Worm (Caenorhabditis elegans) whole organism, L1 larva: ENCODE results near the gene C32C4.3.

Source experiments
- C04F5.9 ChIP-seq: sonication (generic microtip); optimal IDR thresholded peaks from 2 replicates; lab custom pipeline; 2016; ENCODE audit warnings: missing genetic modification characterization, missing compliant biosample characterization
- ceh-82 ChIP-seq, 3 experiments: fragments of 150-350 bp in 1 of 3; sonication (generic microtip) in 2 of 3; optimal IDR thresholded peaks; 2 replicates each; lab custom pipeline; 2014 to 2017; ENCODE audit warnings: missing biosample characterization in 3 of 3, missing genetic modification characterization in 3 of 3
- elt-3 ChIP-seq, 6 experiments: fragments of 150-350 bp in 1 of 6; sonication (generic microtip); optimal IDR thresholded peaks; 2 replicates each; lab custom pipeline; 2017 to 2018; ENCODE audit warnings: missing biosample characterization in 6 of 6, missing genetic modification characterization in 6 of 6, inconsistent platforms in 1 of 6
- fos-1 ChIP-seq: fragments of 150-350 bp; optimal IDR thresholded peaks from 2 replicates; lab custom pipeline; 2014; ENCODE audit warnings: missing biosample characterization, missing genetic modification characterization
- lin-13 ChIP-seq: fragments of 150-350 bp; optimal IDR thresholded peaks from 2 replicates; lab custom pipeline; 2014; ENCODE audit warnings: missing biosample characterization, missing genetic modification reagents, missing genetic modification characterization
- mdl-1 ChIP-seq, 2 experiments: fragments of 150-350 bp; optimal IDR thresholded peaks; 2 replicates each; lab custom pipeline; 2014 to 2017; ENCODE audit warnings: missing biosample characterization in 2 of 2, missing genetic modification characterization in 2 of 2, inconsistent platforms in 1 of 2
- nhr-11 ChIP-seq: fragments of 150-350 bp; optimal IDR thresholded peaks from 2 replicates; lab custom pipeline; 2014; ENCODE audit warnings: missing biosample characterization, missing genetic modification characterization
- nhr-12 ChIP-seq: sonication (generic microtip); optimal IDR thresholded peaks from 2 replicates; lab custom pipeline; 2017; ENCODE audit warnings: missing biosample characterization, missing genetic modification characterization
- rnt-1 ChIP-seq: sonication (generic microtip); optimal IDR thresholded peaks from 2 replicates; lab custom pipeline; 2016; ENCODE audit warnings: mild to moderate bottlenecking, missing genetic modification characterization, moderate library complexity, missing compliant biosample characterization
- sptf-1 ChIP-seq: fragments of 150-350 bp; optimal IDR thresholded peaks from 2 replicates; lab custom pipeline; 2014; ENCODE audit warnings: missing biosample characterization, missing genetic modification characterization
- unc-130 ChIP-seq: fragments of 150-350 bp; optimal IDR thresholded peaks from 2 replicates; lab custom pipeline; 2017; ENCODE audit warnings: missing biosample characterization, missing genetic modification characterization, inconsistent platforms
- zag-1 ChIP-seq: fragments of 150-350 bp; optimal IDR thresholded peaks from 2 replicates; lab custom pipeline; 2014; ENCODE audit warnings: missing biosample characterization, missing genetic modification characterization

DNA sequence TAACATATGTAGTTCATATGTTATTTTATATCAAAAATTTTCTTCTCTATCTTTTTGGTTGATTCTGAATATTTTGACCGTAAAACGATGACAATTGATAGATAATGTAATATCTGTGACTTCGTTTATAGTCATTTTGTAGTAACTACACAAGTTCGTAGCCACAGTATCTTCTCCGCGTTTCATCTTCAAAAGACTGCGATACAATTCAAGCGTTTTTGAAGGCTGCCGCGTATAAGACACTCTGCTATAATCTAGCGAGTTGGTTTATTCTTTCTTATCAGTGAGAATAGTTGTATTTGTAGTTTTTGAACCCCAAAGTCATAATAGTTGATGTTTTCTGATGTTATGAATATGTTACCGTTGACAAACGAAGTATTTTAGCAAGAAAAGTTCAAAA lies 10.0 kb upstream of the C32C4.3 start, which contains the start of gene ugt-34:
- no peak for TF ChIP-seq fos-1 (tag; lab: Kevin White, UChicago)
- TF ChIP-seq sptf-1 (tag; lab: Kevin White, UChicago) = no peak
- no peak for TF ChIP-seq elt-3 (tag; optimal IDR thresholded peaks at IDR 0.05; lab: Kevin White, UChicago)
- no peak for TF ChIP-seq rnt-1 (tag; lab: Kevin White, UChicago)
- no peak for TF ChIP-seq lin-13 (GFP tag; lab: Kevin White, UChicago)
- no peak for TF ChIP-seq ceh-82 (tag; optimal IDR thresholded peaks at IDR 0.05; lab: Kevin White, UChicago)
- no peak for TF ChIP-seq unc-130 (tag; lab: Kevin White, UChicago)
- TF ChIP-seq nhr-11 (tag; lab: Kevin White, UChicago) = no peak
- no peak for TF ChIP-seq mdl-1 (tag; optimal IDR thresholded peaks at IDR 0.05; lab: Kevin White, UChicago)
- no peak for TF ChIP-seq C04F5.9 (tag; lab: Kevin White, UChicago)
- TF ChIP-seq nhr-12 (tag; lab: Kevin White, UChicago) = no peak
- no peak for TF ChIP-seq zag-1 (tag; lab: Kevin White, UChicago)
